Fruit fly (Drosophila melanogaster) whole organism, embryonic: ENCODE measurements around the gene Spn27A.

ENCODE experiments used
- Asciz ChIP-seq: fragments of 200-800 bp; sonication (Bioruptor generic); optimal IDR thresholded peaks from 2 replicates; lab custom pipeline; 2017; ENCODE audit warnings: missing biosample characterization, mild to moderate bottlenecking, missing genetic modification characterization, missing genetic modification reagents
- CG10147 ChIP-seq: fragments of 200-800 bp; sonication (Bioruptor generic); optimal IDR thresholded peaks from 2 replicates; lab custom pipeline; 2019; ENCODE audit warnings: missing biosample characterization, mild to moderate bottlenecking, missing genetic modification characterization, moderate library complexity
- CG10979 ChIP-seq: fragments of 200-800 bp; sonication (Bioruptor generic); optimal IDR thresholded peaks from 2 replicates; lab custom pipeline; 2018; ENCODE audit warnings: missing biosample characterization, mild to moderate bottlenecking, missing genetic modification characterization, moderate library complexity
- CG11085 ChIP-seq: fragments of 200-800 bp; sonication (Bioruptor generic); IDR thresholded peaks from 2 replicates; pipeline ENCODE4 v1.3.6; 2022; ENCODE audit warnings: missing biosample characterization, missing genetic modification characterization
- CG12299 ChIP-seq: fragments of 200-800 bp; sonication (Bioruptor generic); optimal IDR thresholded peaks from 2 replicates; lab custom pipeline; 2018; ENCODE audit warnings: missing biosample characterization, mild to moderate bottlenecking, missing genetic modification characterization
- CG15479 ChIP-seq: fragments of 200-800 bp; sonication (Bioruptor generic); optimal IDR thresholded peaks from 3 replicates; lab custom pipeline; 2019; ENCODE audit warnings: missing biosample characterization, mild to moderate bottlenecking, missing genetic modification characterization, moderate library complexity
- CG15696 ChIP-seq: fragments of 200-800 bp; sonication (Bioruptor generic); optimal IDR thresholded peaks from 2 replicates; lab custom pipeline; 2019; ENCODE audit warnings: missing biosample characterization, mild to moderate bottlenecking, missing genetic modification characterization, moderate library complexity
- CG16815 ChIP-seq: fragments of 200-800 bp; sonication (Bioruptor generic); optimal IDR thresholded peaks from 3 replicates; lab custom pipeline; 2017; ENCODE audit warnings: missing biosample characterization, mild to moderate bottlenecking, missing genetic modification characterization
- CG17829 ChIP-seq: fragments of 200-800 bp; optimal IDR thresholded peaks from 2 replicates; lab custom pipeline; 2019; ENCODE audit warnings: missing biosample characterization, mild to moderate bottlenecking, missing genetic modification characterization, moderate library complexity
- CG18619 ChIP-seq: fragments of 200-800 bp; sonication (Bioruptor generic); optimal IDR thresholded peaks from 3 replicates; lab custom pipeline; 2017; ENCODE audit warnings: missing biosample characterization, mild to moderate bottlenecking, missing genetic modification characterization
- CG3163 ChIP-seq: fragments of 200-800 bp; sonication (Bioruptor generic); optimal IDR thresholded peaks from 3 replicates; lab custom pipeline; 2016; ENCODE audit warnings: missing biosample characterization, missing genetic modification characterization
- CG34224 ChIP-seq: fragments of 200-800 bp; sonication (Bioruptor generic); IDR thresholded peaks from 3 replicates; pipeline ENCODE4 v1.3.6; 2022; ENCODE audit warnings: missing biosample characterization, missing genetic modification characterization; ENCODE audit not compliant: partially characterized antibody
- CG4424 ChIP-seq: fragments of 200-800 bp; sonication (Bioruptor generic); optimal IDR thresholded peaks from 3 replicates; lab custom pipeline; 2016; ENCODE audit warnings: missing biosample characterization, missing genetic modification characterization
- CG6813 ChIP-seq: fragments of 200-800 bp; sonication (Bioruptor generic); optimal IDR thresholded peaks from 2 replicates; lab custom pipeline; 2017; ENCODE audit warnings: missing biosample characterization, missing genetic modification characterization, mild to moderate bottlenecking, moderate library complexity, missing genetic modification reagents
- CG6854 ChIP-seq: fragments of 200-800 bp; sonication (Bioruptor generic); optimal IDR thresholded peaks from 3 replicates; lab custom pipeline; 2017; ENCODE audit warnings: missing biosample characterization, mild to moderate bottlenecking, missing genetic modification characterization
- CG7357 ChIP-seq: fragments of 200-800 bp; sonication (Bioruptor generic); IDR thresholded peaks from 3 replicates; pipeline ENCODE4 v1.3.6; 2022; ENCODE audit warnings: missing biosample characterization, missing genetic modification characterization
- CG7786 ChIP-seq: fragments of 200-800 bp; sonication (Bioruptor generic); optimal IDR thresholded peaks from 2 replicates; lab custom pipeline; 2016; ENCODE audit warnings: missing biosample characterization, missing genetic modification characterization
- CG8924 ChIP-seq: fragments of 200-800 bp; optimal IDR thresholded peaks from 3 replicates; lab custom pipeline; 2019; ENCODE audit warnings: missing biosample characterization, mild to moderate bottlenecking, missing genetic modification characterization, moderate library complexity
- CG9932 ChIP-seq: fragments of 200-800 bp; sonication (Bioruptor generic); IDR thresholded peaks from 2 replicates; pipeline ENCODE4 v1.3.6; 2022; ENCODE audit warnings: missing biosample characterization, missing genetic modification characterization
- ERR ChIP-seq: fragments of 200-800 bp; sonication (Bioruptor generic); optimal IDR thresholded peaks from 2 replicates; lab custom pipeline; 2016; ENCODE audit warnings: missing biosample characterization, missing genetic modification characterization
- Myb ChIP-seq: fragments of 200-800 bp; sonication (Bioruptor generic); optimal IDR thresholded peaks from 2 replicates; lab custom pipeline; 2016; ENCODE audit warnings: missing biosample characterization, missing genetic modification characterization
- NfI ChIP-seq: fragments of 200-800 bp; sonication (Bioruptor generic); optimal IDR thresholded peaks from 3 replicates; lab custom pipeline; 2018; ENCODE audit warnings: missing biosample characterization, mild to moderate bottlenecking, missing genetic modification characterization, moderate library complexity
- Ravus ChIP-seq: fragments of 200-800 bp; sonication (Bioruptor generic); IDR thresholded peaks from 2 replicates; pipeline ENCODE4 v1.3.6; 2022; ENCODE audit warnings: missing biosample characterization, missing genetic modification characterization
- Sry-δ ChIP-seq: fragments of 200-800 bp; sonication (Bioruptor generic); optimal IDR thresholded peaks from 2 replicates; lab custom pipeline; 2016; ENCODE audit warnings: missing biosample characterization, missing genetic modification characterization
- Stat92E ChIP-seq, 3 experiments: fragments of >200 bp in 2 of 3; fragments of 200-800 bp in 1 of 3; sonication (Bioruptor generic) in 1 of 3; optimal IDR thresholded peaks; 2 replicates each; lab custom pipeline; 2017 to 2019; ENCODE audit warnings: missing biosample characterization in 3 of 3, missing genetic modification characterization in 3 of 3, mild to moderate bottlenecking in 1 of 3, moderate library complexity in 1 of 3
- Usf ChIP-seq: fragments of 200-800 bp; sonication (Bioruptor generic); optimal IDR thresholded peaks from 2 replicates; lab custom pipeline; 2017; ENCODE audit warnings: missing genotype, missing biosample characterization, missing genetic modification characterization
- ato ChIP-seq: fragments of 200-800 bp; sonication (Bioruptor generic); IDR thresholded peaks from 2 replicates; pipeline ENCODE4 v1.3.6; 2022; ENCODE audit warnings: missing biosample characterization, missing genetic modification characterization; ENCODE audit not compliant: partially characterized antibody
- bab2 ChIP-seq: fragments of 200-800 bp; sonication (Bioruptor generic); optimal IDR thresholded peaks from 2 replicates; lab custom pipeline; 2016; ENCODE audit warnings: missing biosample characterization, missing genetic modification characterization
- bsh ChIP-seq, 2 experiments: fragments of 200-800 bp; sonication (Bioruptor generic); optimal IDR thresholded peaks; 2 replicates each; lab custom pipeline; 2017 to 2018; ENCODE audit warnings: mild to moderate bottlenecking in 2 of 2, missing biosample characterization in 2 of 2, missing genetic modification characterization in 2 of 2, moderate library complexity in 1 of 2
- cato ChIP-seq: fragments of 200-800 bp; sonication (Bioruptor generic); optimal IDR thresholded peaks from 2 replicates; lab custom pipeline; 2016; ENCODE audit warnings: missing biosample characterization, missing genetic modification characterization, borderline replicate concordance
- cg ChIP-seq: fragments of 200-800 bp; sonication (Bioruptor generic); optimal IDR thresholded peaks from 3 replicates; lab custom pipeline; 2019; ENCODE audit warnings: missing biosample characterization, mild to moderate bottlenecking, missing genetic modification characterization, moderate library complexity
- chif ChIP-seq, 2 experiments: fragments of 200-800 bp; sonication (Bioruptor generic); optimal IDR thresholded peaks; 3 replicates each; lab custom pipeline; 2016; ENCODE audit warnings: missing biosample characterization in 2 of 2, missing genetic modification characterization in 2 of 2
- dan ChIP-seq: fragments of 200-800 bp; sonication (Bioruptor generic); IDR thresholded peaks from 2 replicates; pipeline ENCODE4 v1.3.6; 2022; ENCODE audit warnings: missing biosample characterization, missing genetic modification characterization
- dimm ChIP-seq: fragments of 200-800 bp; sonication (Bioruptor generic); IDR thresholded peaks from 2 replicates; pipeline ENCODE4 v1.3.6; 2022; ENCODE audit warnings: missing biosample characterization, missing genetic modification characterization
- fd64A ChIP-seq: fragments of 200-800 bp; sonication (Bioruptor generic); optimal IDR thresholded peaks from 3 replicates; lab custom pipeline; 2018; ENCODE audit warnings: missing biosample characterization, mild to moderate bottlenecking, missing genetic modification characterization
- fd96Cb ChIP-seq: fragments of 200-800 bp; sonication (Bioruptor generic); optimal IDR thresholded peaks from 2 replicates; lab custom pipeline; 2018; ENCODE audit warnings: missing biosample characterization, mild to moderate bottlenecking, missing genetic modification characterization, moderate library complexity
- gem ChIP-seq: fragments of 200-800 bp; sonication (Bioruptor generic); optimal IDR thresholded peaks from 2 replicates; lab custom pipeline; 2019; ENCODE audit warnings: missing biosample characterization, mild to moderate bottlenecking, missing genetic modification characterization, moderate library complexity
- gfzf ChIP-seq: fragments of 200-800 bp; sonication (Bioruptor generic); optimal IDR thresholded peaks from 2 replicates; lab custom pipeline; 2016; ENCODE audit warnings: missing biosample characterization, mild to moderate bottlenecking, missing genetic modification characterization, moderate library complexity
- insv ChIP-seq, 2 experiments: fragments of 200-800 bp; sonication (Bioruptor generic); optimal IDR thresholded peaks; 3 replicates each; lab custom pipeline; 2016 to 2018; ENCODE audit warnings: missing biosample characterization in 2 of 2, missing genetic modification characterization in 2 of 2
- inv ChIP-seq: fragments of 200-800 bp; sonication (Bioruptor generic); IDR thresholded peaks from 2 replicates; pipeline ENCODE4 v1.3.6; 2022; ENCODE audit warnings: missing biosample characterization, missing genetic modification characterization; ENCODE audit not compliant: partially characterized antibody
- odd ChIP-seq: fragments of 200-800 bp; sonication (Bioruptor generic); optimal IDR thresholded peaks from 2 replicates; lab custom pipeline; 2017; ENCODE audit warnings: missing biosample characterization, mild to moderate bottlenecking, missing genetic modification characterization
- pan ChIP-seq, 4 experiments: fragments of >200 bp in 3 of 4; fragments of 200-800 bp in 1 of 4; sonication (Bioruptor generic) in 1 of 4; optimal IDR thresholded peaks in 3 of 4; IDR thresholded peaks in 1 of 4; 2 replicates each; pipeline versions ENCODE4 v1.3.6 to Lab custom; 2017 to 2022; ENCODE audit warnings: missing biosample characterization in 2 of 4, missing genetic modification characterization in 2 of 4, mixed read lengths in 1 of 4
- pfk ChIP-seq: fragments of 200-800 bp; sonication (Bioruptor generic); optimal IDR thresholded peaks from 2 replicates; lab custom pipeline; 2018; ENCODE audit warnings: missing biosample characterization, mild to moderate bottlenecking, missing genetic modification characterization, moderate library complexity
- psq ChIP-seq: fragments of 200-800 bp; sonication (Bioruptor generic); optimal IDR thresholded peaks from 2 replicates; lab custom pipeline; 2017; ENCODE audit warnings: missing biosample characterization, missing genetic modification characterization
- slou ChIP-seq: fragments of 200-800 bp; sonication (Bioruptor generic); optimal IDR thresholded peaks from 3 replicates; lab custom pipeline; 2016; ENCODE audit warnings: missing biosample characterization, missing genetic modification characterization
- slp2 ChIP-seq: fragments of 200-800 bp; sonication (Bioruptor generic); optimal IDR thresholded peaks from 2 replicates; lab custom pipeline; 2016; ENCODE audit warnings: missing biosample characterization, missing genetic modification characterization
- tap ChIP-seq: fragments of 200-800 bp; optimal IDR thresholded peaks from 3 replicates; lab custom pipeline; 2019; ENCODE audit warnings: missing biosample characterization, mild to moderate bottlenecking, missing genetic modification characterization, moderate library complexity
- tll ChIP-seq, 2 experiments: fragments of 200-800 bp in 1 of 2; fragments of >200 bp in 1 of 2; sonication (Bioruptor generic) in 1 of 2; optimal IDR thresholded peaks; 2 replicates each; lab custom pipeline; 2017 to 2019; ENCODE audit warnings: missing biosample characterization in 2 of 2, missing genetic modification characterization in 2 of 2, mild to moderate bottlenecking in 1 of 2, moderate library complexity in 1 of 2

Gene Spn27A

dm6 chr2L:6698387-6698786 lies 25.2 kb upstream of the Spn27A start (continued):
- TF ChIP-seq CG18619 (GFP tag; lab: Kevin White, UChicago) (peak; percentile 15), ato (GFP tag; lab: Robert Waterston, UW) (no peak), inv (GFP tag; lab: Robert Waterston, UW) (no peak), fd96Cb (tag; lab: Kevin White, UChicago) (peak; percentile 29), CG4424 (GFP tag; lab: Kevin White, UChicago) (peak; percentile 54), cg (GFP tag; lab: Kevin White, UChicago) (no peak), dimm (GFP tag; lab: Robert Waterston, UW) (no peak), Stat92E (GFP tag; optimal IDR thresholded peaks at IDR 0.05; lab: Kevin White, UChicago) (no peak), CG17829 (tag; lab: Kevin White, UChicago) (peak; percentile 46), tap (tag; lab: Kevin White, UChicago) (peak; percentile 37), NfI (peak; percentile 27), CG16815 (no peak), Myb (GFP tag; lab: Kevin White, UChicago) (peak; percentile 8), CG3163 (GFP tag; lab: Kevin White, UChicago) (no peak), pfk (GFP tag; lab: Kevin White, UChicago) (no peak), slp2 (GFP tag; lab: Kevin White, UChicago) (no peak), gfzf (no peak), CG9932 (GFP tag; lab: Robert Waterston, UW) (peak; percentile 37; the same call in 1 of the 2 replicates), CG7786 (peak; percentile 31), CG6854 (GFP tag; lab: Kevin White, UChicago) (no peak), Ravus (no peak), CG8924 (tag; lab: Kevin White, UChicago) (peak; percentile 50), Sry-δ (GFP tag; lab: Kevin White, UChicago) (no peak), Asciz (GFP tag; lab: Kevin White, UChicago) (peak; percentile 30), CG15479 (GFP tag; lab: Kevin White, UChicago) (no peak), Usf (no peak), tll (GFP tag; optimal IDR thresholded peaks at IDR 0.05; lab: Kevin White, UChicago) (no peak), CG7357 (0 out of 3 replicates have a peak, but pooled peaks have one; percentile 12), dan (0 out of 2 replicates have a peak, but pooled peaks have one; percentile 23), CG10979 (peak; percentile 45), CG15696 (tag; lab: Kevin White, UChicago) (peak; percentile 5), fd64A (GFP tag; lab: Kevin White, UChicago) (no peak), pan (optimal IDR thresholded peaks at IDR 0.05; lab: Kevin White, UChicago) (no peak), pan (GFP tag; optimal IDR thresholded peaks at IDR 0.05 in 1 of 2, IDR thresholded peaks at IDR 0.05 in 1 of 2) (peak in 1 of 2 experiments; percentile 78), CG10147 (GFP tag; lab: Kevin White, UChicago) (no peak), CG6813 (no peak), gem (peak; percentile 64), ERR (no peak), chif (GFP tag; optimal IDR thresholded peaks at IDR 0.05; lab: Kevin White, UChicago) (peak; percentile 14 to 57), slou (GFP tag; lab: Kevin White, UChicago) (no peak), cato (GFP tag; lab: Kevin White, UChicago) (no peak), bsh (GFP tag; optimal IDR thresholded peaks at IDR 0.05; lab: Kevin White, UChicago) (peak in 1 of 2 experiments; percentile 52), CG12299 (tag; lab: Kevin White, UChicago) (no peak), insv (GFP tag; optimal IDR thresholded peaks at IDR 0.05; lab: Kevin White, UChicago) (no peak), CG34224 (no peak), odd (GFP tag; lab: Kevin White, UChicago) (no peak), CG11085 (GFP tag; lab: Robert Waterston, UW) (0 out of 2 replicates have a peak, but pooled peaks have one; percentile 18), bab2 (GFP tag; lab: Kevin White, UChicago) (peak; percentile 8), psq (no peak)
